Fruit fly (Drosophila melanogaster): ENCODE measurements around the gene by.
A peak's percentile ranks its signal among the peaks of the same experiment; 100 is the strongest.

The by gene

dm6 chr3R:9496748-9497147 is 36.1 kb downstream of the by start (continued):
- TF ChIP-seq CG11398 (GFP tag; optimal IDR thresholded peaks at IDR 0.05) (peak; percentile 58), NK7.1 (GFP tag; optimal IDR thresholded peaks at IDR 0.05) (peak; percentile 62), Dip3 (GFP tag; optimal IDR thresholded peaks at IDR 0.05) (peak; percentile 78), CG4730 (GFP tag; IDR thresholded peaks at IDR 0.05) (peak; percentile 46; the same call in 1 of the 2 replicates), crc (GFP tag; optimal IDR thresholded peaks at IDR 0.05) (peak; percentile 68), CG4424 (GFP tag; optimal IDR thresholded peaks at IDR 0.05) (peak; percentile 47), Six4 (GFP tag; optimal IDR thresholded peaks at IDR 0.05) (peak; percentile 20), CG12071 (GFP tag; optimal IDR thresholded peaks at IDR 0.05) (no peak), CG33213 (GFP tag; optimal IDR thresholded peaks at IDR 0.05) (peak; percentile 90), ems (GFP tag; optimal IDR thresholded peaks at IDR 0.05) (peak; percentile 71), CG2116 (GFP tag; optimal IDR thresholded peaks at IDR 0.05) (peak; percentile 81), CG9215 (GFP tag; IDR thresholded peaks at IDR 0.05) (peak; percentile 74), psq (GFP tag; optimal IDR thresholded peaks at IDR 0.05) (peak; percentile 44), Doc2 (GFP tag; IDR thresholded peaks at IDR 0.05) (no peak), Dll (GFP tag; IDR thresholded peaks at IDR 0.05; ENCODE audit: partially characterized antibody) (peak; percentile 40; the same call in 3 of the 4 replicates), H15 (GFP tag; IDR thresholded peaks at IDR 0.05) (peak; percentile 55; the same call in 1 of the 3 replicates), crol (GFP tag; IDR thresholded peaks at IDR 0.05) (no peak), fd3F (GFP tag; optimal IDR thresholded peaks at IDR 0.05) (peak; percentile 58), tll (GFP tag; optimal IDR thresholded peaks at IDR 0.05) (no peak), pita (GFP tag; optimal IDR thresholded peaks at IDR 0.05) (peak; percentile 84), eyg (GFP tag; optimal IDR thresholded peaks at IDR 0.05) (peak; percentile 80), dan (GFP tag; IDR thresholded peaks at IDR 0.05) (no peak), Sox102F (GFP tag; optimal IDR thresholded peaks at IDR 0.05) (peak; percentile 51), chif (GFP tag; optimal IDR thresholded peaks at IDR 0.05) (peak; percentile 30 to 62), CG3847 (GFP tag; IDR thresholded peaks at IDR 0.05) (peak; percentile 90), CG10267 (tag; optimal IDR thresholded peaks at IDR 0.05) (peak; percentile 99), Opbp (GFP tag; IDR thresholded peaks at IDR 0.05; ENCODE audit: partially characterized antibody) (peak; percentile 70), da (GFP tag; optimal IDR thresholded peaks at IDR 0.05) (peak; percentile 13), kay (GFP tag; optimal IDR thresholded peaks at IDR 0.05) (peak; percentile 76), Antp (GFP tag; optimal IDR thresholded peaks at IDR 0.05) (peak; percentile 83), zfh1 (GFP tag; IDR thresholded peaks at IDR 0.05) (peak; percentile 54; the same call in 1 of the 3 replicates), CG9932 (GFP tag; IDR thresholded peaks at IDR 0.05) (peak; percentile 92), mld (GFP tag; IDR thresholded peaks at IDR 0.05; ENCODE audit: partially characterized antibody) (peak; percentile 36; the same call in 1 of the 3 replicates), gcm2 (GFP tag; optimal IDR thresholded peaks at IDR 0.05) (peak; percentile 49), Gsc (GFP tag; IDR thresholded peaks at IDR 0.05) (no peak), Hr39 (optimal IDR thresholded peaks at IDR 0.05) (no peak), odd (GFP tag; optimal IDR thresholded peaks at IDR 0.05) (no peak), croc (GFP tag; conservative IDR thresholded peaks at IDR 0.05) (peak; percentile 30; the same call in 1 of the 3 replicates), ac (GFP tag; optimal IDR thresholded peaks at IDR 0.05) (no peak), al (GFP tag; IDR thresholded peaks at IDR 0.05) (peak; percentile 67), dysf (GFP tag; IDR thresholded peaks at IDR 0.05) (peak; percentile 70; the same call in 2 of the 3 replicates), chn (GFP tag; optimal IDR thresholded peaks at IDR 0.05) (peak; percentile 67), slp2 (GFP tag; optimal IDR thresholded peaks at IDR 0.05) (peak; percentile 4), CG6854 (GFP tag; optimal IDR thresholded peaks at IDR 0.05) (no peak), unc-4 (GFP tag; IDR thresholded peaks at IDR 0.05; ENCODE audit: partially characterized antibody) (peak; percentile 58), dati (GFP tag; IDR thresholded peaks at IDR 0.05) (no peak), unpg (GFP tag; optimal IDR thresholded peaks at IDR 0.05) (peak; percentile 62), Lhr (GFP tag; optimal IDR thresholded peaks at IDR 0.05) (peak; percentile 91), CG14965 (GFP tag; optimal IDR thresholded peaks at IDR 0.05; ENCODE audit: borderline replicate concordance) (no peak), HLH3B (GFP tag; IDR thresholded peaks at IDR 0.05) (peak; percentile 55; the same call in 1 of the 2 replicates), MBD-R2 (GFP tag; IDR thresholded peaks at IDR 0.05) (peak; percentile 36)
